Worm (Caenorhabditis elegans): ENCODE measurements around the gene fbxc-27.

DNA sequence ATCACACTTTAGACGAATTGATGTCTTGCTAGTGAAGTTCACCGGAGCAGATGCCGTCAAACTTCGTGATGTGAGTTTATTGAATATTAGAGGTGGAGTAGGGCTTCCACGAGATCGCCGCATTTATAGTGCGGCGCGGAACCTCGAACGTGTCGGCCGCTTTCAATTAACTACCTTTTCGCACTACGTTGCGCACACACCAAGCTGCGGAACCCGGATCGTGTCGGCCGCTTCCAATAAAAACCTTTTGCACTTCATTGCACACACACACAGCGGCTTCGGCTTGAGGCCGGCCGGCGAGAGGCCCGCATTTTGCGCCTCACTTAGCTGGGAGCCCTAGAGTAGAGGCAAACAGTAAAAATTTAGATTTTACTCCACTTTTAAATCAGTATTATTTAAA lies 4.2 kb upstream of the fbxc-27 start:
- TF ChIP-seq cog-1 (tag; optimal IDR thresholded peaks at IDR 0.05) (no peak), flt-1 (GFP tag; IDR thresholded peaks at IDR 0.05) (no peak), T22C8.4 (GFP tag; IDR thresholded peaks at IDR 0.05) (no peak), klf-2 (GFP tag; conservative IDR thresholded peaks at IDR 0.05) (no peak), ztf-29 (GFP tag; IDR thresholded peaks at IDR 0.05) (no peak), med-1 (GFP tag; optimal IDR thresholded peaks at IDR 0.05; ENCODE audit: insufficient read depth) (no peak), ztf-23 (GFP tag; IDR thresholded peaks at IDR 0.05) (no peak), tab-1 (GFP tag; IDR thresholded peaks at IDR 0.05) (no peak)
